Fruit fly (Drosophila melanogaster): ENCODE results near the gene Ilp8.

The Ilp8 gene

dm6 chr3L:17010492-17011303 is 21.2 kb downstream of the Ilp8 start (continued):
- TF ChIP-seq Met (GFP tag; optimal IDR thresholded peaks at IDR 0.05) (peak; percentile 36), Eip78C (GFP tag) (peak; percentile 83), CG34406 (GFP tag; optimal IDR thresholded peaks at IDR 0.05) (peak; percentile 30), Blimp-1 (GFP tag; optimal IDR thresholded peaks at IDR 0.05) (no peak), CG1621 (tag; optimal IDR thresholded peaks at IDR 0.05) (no peak), Hr4 (GFP tag; optimal IDR thresholded peaks at IDR 0.05) (peak; percentile 41), dsx (GFP tag; optimal IDR thresholded peaks at IDR 0.05; ENCODE audit: poor library complexity, severe bottlenecking) (no peak), CG6792 (GFP tag; optimal IDR thresholded peaks at IDR 0.05) (peak; percentile 32), CG8119 (GFP tag; IDR thresholded peaks at IDR 0.05) (no peak), pdm3 (GFP tag; optimal IDR thresholded peaks at IDR 0.05) (peak; percentile 17), CG31627 (GFP tag; optimal IDR thresholded peaks at IDR 0.05) (peak; percentile 9), CG7368 (GFP tag; optimal IDR thresholded peaks at IDR 0.05) (no peak), fkh (GFP tag; optimal IDR thresholded peaks at IDR 0.05) (no peak), CG3032 (tag; optimal IDR thresholded peaks at IDR 0.05) (peak; percentile 35), Sox14 (GFP tag; optimal IDR thresholded peaks at IDR 0.05) (peak; percentile 34), CG6854 (GFP tag; optimal IDR thresholded peaks at IDR 0.05) (no peak), vri (GFP tag; optimal IDR thresholded peaks at IDR 0.05) (peak; percentile 66), CG6276 (GFP tag; optimal IDR thresholded peaks at IDR 0.05) (no peak), lz (GFP tag; optimal IDR thresholded peaks at IDR 0.05) (peak; percentile 55), CG15336 (GFP tag; IDR thresholded peaks at IDR 0.05) (no peak), salr (GFP tag; optimal IDR thresholded peaks at IDR 0.05) (peak in 1 of 2 experiments; percentile 67), CG3919 (GFP tag; optimal IDR thresholded peaks at IDR 0.05) (peak; percentile 10), CG10669 (GFP tag; optimal IDR thresholded peaks at IDR 0.05) (no peak), CG32006 (GFP tag; optimal IDR thresholded peaks at IDR 0.05) (peak; percentile 68), CG6163 (GFP tag; IDR thresholded peaks at IDR 0.05) (peak; percentile 29; the same call in 2 of the 3 replicates), Eip93F (GFP tag; optimal IDR thresholded peaks at IDR 0.05) (no peak), svp (GFP tag) (peak; percentile 13), Gug (GFP tag; IDR thresholded peaks at IDR 0.05) (no peak), CG16779 (tag; optimal IDR thresholded peaks at IDR 0.05) (no peak)

dm6 chr3L:17009715-17010491 is 22.0 kb downstream of the Ilp8 start:
- TF ChIP-seq CG11902 (GFP tag; optimal IDR thresholded peaks at IDR 0.05) (peak; percentile 12), fd85E (GFP tag; optimal IDR thresholded peaks at IDR 0.05) (no peak), Sox14 (GFP tag; optimal IDR thresholded peaks at IDR 0.05) (peak; percentile 75), fkh (GFP tag; optimal IDR thresholded peaks at IDR 0.05) (peak; percentile 99), Hr4 (GFP tag; optimal IDR thresholded peaks at IDR 0.05) (peak; percentile 42), CG10669 (GFP tag; optimal IDR thresholded peaks at IDR 0.05) (peak; percentile 34), CG8119 (GFP tag; IDR thresholded peaks at IDR 0.05) (no peak; the same call in 2 of the 3 replicates), Sox15 (GFP tag; optimal IDR thresholded peaks at IDR 0.05) (no peak), vri (GFP tag; optimal IDR thresholded peaks at IDR 0.05) (peak; percentile 100), eg (GFP tag; IDR thresholded peaks at IDR 0.05) (peak; percentile 29), CG3032 (tag; optimal IDR thresholded peaks at IDR 0.05) (no peak), OdsH (GFP tag; optimal IDR thresholded peaks at IDR 0.05) (peak; percentile 56), pdm3 (GFP tag; optimal IDR thresholded peaks at IDR 0.05) (peak; percentile 26), ss (GFP tag; optimal IDR thresholded peaks at IDR 0.05) (peak; percentile 54 to 62), CG10631 (GFP tag; optimal IDR thresholded peaks at IDR 0.05) (no peak), CG6792 (GFP tag; optimal IDR thresholded peaks at IDR 0.05) (peak; percentile 22), acj6 (GFP tag; optimal IDR thresholded peaks at IDR 0.05) (peak; percentile 29), CG6163 (GFP tag; IDR thresholded peaks at IDR 0.05) (peak; percentile 35), CG7368 (GFP tag; optimal IDR thresholded peaks at IDR 0.05) (no peak), CG8319 (GFP tag; optimal IDR thresholded peaks at IDR 0.05) (no peak), CG16779 (tag; optimal IDR thresholded peaks at IDR 0.05) (peak; percentile 29), CG6276 (GFP tag; optimal IDR thresholded peaks at IDR 0.05) (no peak), CG8632 (GFP tag; optimal IDR thresholded peaks at IDR 0.05) (peak; percentile 38), esn (GFP tag; optimal IDR thresholded peaks at IDR 0.05) (peak; percentile 47), Hr38 (GFP tag; optimal IDR thresholded peaks at IDR 0.05) (no peak), CG32006 (GFP tag; optimal IDR thresholded peaks at IDR 0.05) (peak; percentile 26), Blimp-1 (GFP tag; optimal IDR thresholded peaks at IDR 0.05) (peak; percentile 30), fd59A (GFP tag; optimal IDR thresholded peaks at IDR 0.05) (no peak), svp (GFP tag) (peak; percentile 97), topi (GFP tag; optimal IDR thresholded peaks at IDR 0.05) (peak; percentile 29), net (GFP tag; optimal IDR thresholded peaks at IDR 0.05) (no peak), CG1621 (tag; optimal IDR thresholded peaks at IDR 0.05) (peak; percentile 67), CG11294 (GFP tag; IDR thresholded peaks at IDR 0.05) (no peak), CG15336 (GFP tag; IDR thresholded peaks at IDR 0.05) (no peak)

Measured in whole organism, prepupa.